Fruit fly (Drosophila melanogaster): ENCODE measurements around the gene CG44574.
A peak's percentile ranks its signal among the peaks of the same experiment; 100 is the strongest.

Gene CG44574

DNA sequence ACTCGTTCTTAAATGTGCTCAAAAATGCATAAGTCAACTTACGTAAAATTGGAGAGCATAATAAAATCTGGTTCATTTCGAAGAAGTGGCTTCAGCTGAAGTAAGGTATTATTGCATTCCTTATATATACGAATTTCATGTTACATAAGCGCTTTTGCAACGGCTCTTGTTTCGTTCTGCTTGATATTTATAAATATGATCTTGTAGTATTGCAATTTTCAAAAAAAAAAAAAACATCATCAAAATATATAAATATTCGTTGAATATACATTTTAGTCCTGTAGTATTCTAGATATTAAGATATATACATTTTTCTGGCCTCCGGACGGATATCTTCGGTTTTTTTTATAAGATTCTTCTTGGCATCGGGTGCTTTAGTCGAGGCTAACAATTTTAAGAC is 10.3 kb downstream of the CG44574 start, which contains the start of gene Acp26Aa:
Gene Acp26Aa (minus strand): TSS at position 101 of the 400 bp plus-strand sequence.
- TF ChIP-seq Dll (optimal IDR thresholded peaks at IDR 0.05) = no peak

DNA sequence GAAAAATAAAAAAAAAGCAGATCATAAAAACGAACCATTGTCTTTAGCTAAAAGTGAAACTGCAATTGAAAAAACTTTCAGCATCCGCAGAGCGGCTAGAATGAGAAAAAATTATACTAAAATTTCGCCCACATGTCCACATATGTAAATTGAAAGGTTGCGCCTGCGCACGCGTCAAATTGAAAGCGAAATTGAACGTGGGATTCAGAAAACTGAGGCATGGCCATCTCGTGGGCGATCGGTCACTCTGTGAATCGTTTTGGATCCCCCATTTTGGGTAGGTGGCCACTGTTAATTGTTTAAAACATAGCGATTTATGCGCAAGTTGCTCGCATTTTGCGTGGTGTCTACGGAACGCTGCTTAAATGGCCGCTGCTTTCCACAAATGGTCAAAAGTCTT is 11.0 kb downstream of the CG44574 start:
- TF ChIP-seq EcR (GFP tag; optimal IDR thresholded peaks at IDR 0.05) = no peak
- no peak for TF ChIP-seq usp (GFP tag; optimal IDR thresholded peaks at IDR 0.05)
- TF ChIP-seq psq (optimal IDR thresholded peaks at IDR 0.05) = no peak
- TF ChIP-seq Dll (optimal IDR thresholded peaks at IDR 0.05) = no peak
- no peak for TF ChIP-seq pan (optimal IDR thresholded peaks at IDR 0.05)
- no peak for TF ChIP-seq CG8478 (optimal IDR thresholded peaks at IDR 0.05)

DNA sequence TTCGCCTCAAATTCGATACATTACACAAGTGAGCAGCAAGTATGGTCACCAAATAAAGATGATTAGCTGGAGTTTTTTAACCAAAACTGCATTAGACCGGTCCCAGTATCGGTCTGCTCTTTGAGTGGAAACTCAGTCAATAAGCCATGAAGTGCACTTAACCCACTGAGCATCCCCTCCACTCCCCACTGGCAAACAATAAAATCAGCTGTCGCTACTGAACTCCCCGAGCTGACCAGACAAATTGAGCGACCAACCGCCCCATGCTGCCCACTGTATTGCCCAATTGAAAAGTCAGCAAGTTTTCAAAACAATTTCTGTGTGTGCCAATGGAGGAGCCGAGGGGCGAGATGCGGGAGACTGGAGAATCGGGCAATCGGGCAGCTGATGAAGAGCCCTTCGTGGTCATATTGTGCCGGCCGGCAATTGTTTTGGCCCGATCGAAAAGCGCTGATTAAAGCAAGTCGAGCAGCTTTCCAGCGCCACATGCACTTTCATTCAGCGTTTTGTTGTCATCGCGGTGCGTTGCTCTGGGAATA is 15.7 kb downstream of the CG44574 start:
- no peak for TF ChIP-seq EcR (GFP tag; optimal IDR thresholded peaks at IDR 0.05)
- TF ChIP-seq psq (optimal IDR thresholded peaks at IDR 0.05) = no peak
- no peak for TF ChIP-seq usp (GFP tag; optimal IDR thresholded peaks at IDR 0.05)
- TF ChIP-seq pan (optimal IDR thresholded peaks at IDR 0.05) = no peak
- TF ChIP-seq Dll (optimal IDR thresholded peaks at IDR 0.05) = no peak
- TF ChIP-seq CG8478 (optimal IDR thresholded peaks at IDR 0.05) = no peak

dm6 chr2L:5901553-5901952 is 18.0 kb downstream of the CG44574 start:
- TF ChIP-seq EcR (GFP tag; optimal IDR thresholded peaks at IDR 0.05) = no peak
- no peak for TF ChIP-seq usp (GFP tag; optimal IDR thresholded peaks at IDR 0.05)
- TF ChIP-seq Dll (optimal IDR thresholded peaks at IDR 0.05) = no peak
- no peak for TF ChIP-seq psq (optimal IDR thresholded peaks at IDR 0.05)
- no peak for TF ChIP-seq CG8478 (optimal IDR thresholded peaks at IDR 0.05)
- no peak for TF ChIP-seq pan (optimal IDR thresholded peaks at IDR 0.05)

DNA sequence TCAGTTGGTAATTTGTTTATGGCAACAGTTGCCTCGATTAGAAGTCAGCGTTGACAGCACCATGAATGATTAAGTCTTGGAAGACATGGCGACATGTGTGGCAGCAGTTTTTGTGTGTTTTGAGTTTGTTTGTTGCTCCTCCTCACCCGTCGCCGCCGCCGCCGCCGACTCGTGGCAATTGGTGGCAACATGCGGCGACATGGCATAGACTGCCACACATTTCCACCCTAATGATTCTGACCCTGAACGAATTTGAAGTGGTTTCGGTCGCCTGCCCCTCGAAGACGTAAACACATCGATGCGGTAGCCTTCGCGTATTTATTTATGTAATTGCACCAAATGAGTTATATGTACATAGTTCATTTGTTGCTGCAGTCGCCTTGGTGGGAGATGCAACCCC is 19.4 kb downstream of the CG44574 start:
- TF ChIP-seq CG8478 (optimal IDR thresholded peaks at IDR 0.05) (no peak), EcR (GFP tag; optimal IDR thresholded peaks at IDR 0.05) (no peak), pan (optimal IDR thresholded peaks at IDR 0.05) (no peak), Dll (optimal IDR thresholded peaks at IDR 0.05) (no peak), usp (GFP tag; optimal IDR thresholded peaks at IDR 0.05) (no peak), psq (optimal IDR thresholded peaks at IDR 0.05) (no peak)

dm6 chr2L:5904585-5904984 is 21.0 kb downstream of the CG44574 start, which contains the start of gene CG9021:
Gene CG9021 (minus strand): TSS chr2L:5904689.
- TF ChIP-seq psq (optimal IDR thresholded peaks at IDR 0.05) (no peak), EcR (GFP tag; optimal IDR thresholded peaks at IDR 0.05) (no peak), usp (GFP tag; optimal IDR thresholded peaks at IDR 0.05) (no peak), pan (optimal IDR thresholded peaks at IDR 0.05) (no peak), CG8478 (optimal IDR thresholded peaks at IDR 0.05) (no peak), Dll (optimal IDR thresholded peaks at IDR 0.05) (no peak)

DNA sequence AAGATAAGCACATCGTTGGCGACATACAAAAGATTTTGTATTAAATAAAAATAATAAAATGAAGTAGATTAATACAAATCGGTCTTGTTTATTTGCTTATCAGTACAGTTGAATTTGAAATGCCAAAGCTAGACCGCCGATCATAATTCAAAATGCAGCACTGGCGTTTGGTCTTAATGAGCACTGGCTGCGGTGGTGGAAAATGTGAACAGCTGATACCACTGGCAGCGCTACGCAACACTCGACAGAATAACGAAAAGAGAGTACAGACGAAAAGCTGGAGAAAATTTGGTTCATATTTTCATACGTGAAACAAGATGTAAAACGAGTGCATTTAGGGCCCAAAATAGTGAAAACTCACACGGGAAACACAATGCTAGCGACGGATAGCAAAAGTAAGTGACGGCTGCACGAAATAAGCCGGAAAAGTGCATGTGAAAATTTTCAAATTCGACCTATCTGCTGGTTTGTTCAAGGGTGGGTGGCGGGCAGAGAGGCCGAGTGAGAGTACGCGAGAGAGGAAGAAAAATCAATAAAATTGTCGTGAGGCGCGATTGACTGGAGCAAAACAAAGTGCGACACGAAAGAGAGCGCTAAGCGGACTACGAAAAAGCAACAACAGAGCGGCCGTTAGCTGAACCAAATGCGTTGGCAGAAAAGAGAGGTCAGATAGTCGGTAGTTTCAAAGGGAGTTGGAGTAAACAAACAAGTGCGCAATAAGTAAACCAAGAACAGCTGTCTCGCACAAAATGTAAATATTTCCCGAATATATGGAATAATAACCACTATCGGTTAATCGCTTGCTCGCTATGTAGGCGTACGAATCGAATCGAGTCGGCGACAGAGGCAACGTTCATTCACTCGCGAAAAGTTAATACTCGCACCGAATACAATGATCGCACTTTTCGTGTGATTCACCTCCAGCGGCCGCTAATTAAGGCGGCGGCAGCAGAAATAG is 23.6 kb downstream of the CG44574 start, which contains the start of gene bchs:
Gene bchs (plus strand): TSS at position 277 of the 958 bp plus-strand sequence.
- TF ChIP-seq usp (GFP tag; optimal IDR thresholded peaks at IDR 0.05) = no peak
- TF ChIP-seq Dll (optimal IDR thresholded peaks at IDR 0.05) = peak; percentile 76
- peak; percentile 42 for TF ChIP-seq psq (optimal IDR thresholded peaks at IDR 0.05)

dm6 chr2L:5910189-5910588 is 26.6 kb downstream of the CG44574 start, which contains the start of gene CG14000:
Gene CG14000 (minus strand): TSS chr2L:5910289.
- TF ChIP-seq usp (GFP tag; optimal IDR thresholded peaks at IDR 0.05) = no peak
- no peak for TF ChIP-seq pan (optimal IDR thresholded peaks at IDR 0.05)
- TF ChIP-seq psq (optimal IDR thresholded peaks at IDR 0.05) = no peak
- TF ChIP-seq Dll (optimal IDR thresholded peaks at IDR 0.05) = no peak
- TF ChIP-seq EcR (GFP tag; optimal IDR thresholded peaks at IDR 0.05) = no peak
- TF ChIP-seq CG8478 (optimal IDR thresholded peaks at IDR 0.05) = no peak

- no peak for TF ChIP-seq psq (optimal IDR thresholded peaks at IDR 0.05)
- no peak for TF ChIP-seq usp (GFP tag; optimal IDR thresholded peaks at IDR 0.05)
- no peak for TF ChIP-seq pan (optimal IDR thresholded peaks at IDR 0.05)
- no peak for TF ChIP-seq EcR (GFP tag; optimal IDR thresholded peaks at IDR 0.05)
- TF ChIP-seq CG8478 (optimal IDR thresholded peaks at IDR 0.05) = no peak
- TF ChIP-seq Dll (optimal IDR thresholded peaks at IDR 0.05) = no peak
These were observed 40.1 kb downstream of the CG44574 start, which contains the start of gene CG9016 for dm6 chr2L:5923603-5924138. Gene CG9016 (minus strand): TSS chr2L:5923653.

DNA sequence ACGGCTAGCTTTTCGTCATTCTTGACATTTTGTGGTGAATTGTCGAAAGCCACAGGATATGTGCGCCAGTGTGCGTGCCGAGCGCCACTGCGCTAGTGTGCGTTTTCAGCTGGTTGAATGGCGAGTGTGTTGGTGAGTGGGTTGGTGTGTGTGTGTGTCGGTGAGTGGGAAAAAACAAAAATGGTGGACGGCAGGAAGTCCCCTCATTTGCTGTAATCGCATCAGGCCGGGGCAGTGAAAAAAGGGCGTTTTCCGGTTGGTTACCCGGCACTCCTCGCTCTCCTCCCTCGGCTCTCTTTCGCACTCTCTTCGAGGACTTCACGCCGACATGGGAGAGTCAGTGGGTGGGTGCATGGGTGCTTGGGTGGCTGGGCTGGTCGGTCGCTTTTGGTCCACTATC is 41.6 kb downstream of the CG44574 start:
- TF ChIP-seq EcR (GFP tag; optimal IDR thresholded peaks at IDR 0.05) (no peak), psq (optimal IDR thresholded peaks at IDR 0.05) (no peak), CG8478 (optimal IDR thresholded peaks at IDR 0.05) (no peak), pan (optimal IDR thresholded peaks at IDR 0.05) (no peak), Dll (optimal IDR thresholded peaks at IDR 0.05) (no peak), usp (GFP tag; optimal IDR thresholded peaks at IDR 0.05) (no peak)

DNA sequence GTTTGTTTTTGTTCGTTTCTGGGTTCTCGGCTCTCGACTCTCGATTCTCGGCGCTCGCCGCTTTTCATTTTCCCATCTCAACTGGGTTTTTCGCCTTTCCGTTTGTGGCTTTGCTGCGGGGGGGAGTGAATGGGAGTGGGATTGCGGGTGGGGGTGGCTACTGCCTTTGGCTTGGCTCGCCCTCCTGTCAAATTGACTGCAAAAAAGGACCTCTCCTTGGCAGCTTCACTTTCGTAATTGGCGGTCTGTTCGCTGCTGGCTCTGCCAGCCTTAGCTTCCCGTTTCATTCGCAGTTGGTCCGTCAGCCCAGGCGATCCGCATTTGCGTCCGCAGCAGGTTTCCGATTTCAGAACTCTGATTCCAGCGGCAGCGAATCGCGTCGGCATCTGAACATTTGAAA is 42.1 kb downstream of the CG44574 start, which contains the start of gene dsf:
Gene dsf (plus strand): TSS at position 301 of the 400 bp plus-strand sequence.
- no peak for TF ChIP-seq EcR (GFP tag; optimal IDR thresholded peaks at IDR 0.05)
- no peak for TF ChIP-seq pan (optimal IDR thresholded peaks at IDR 0.05)
- TF ChIP-seq CG8478 (optimal IDR thresholded peaks at IDR 0.05) = no peak
- TF ChIP-seq psq (optimal IDR thresholded peaks at IDR 0.05) = no peak
- no peak for TF ChIP-seq usp (GFP tag; optimal IDR thresholded peaks at IDR 0.05)
- TF ChIP-seq Dll (optimal IDR thresholded peaks at IDR 0.05) = no peak

- TF ChIP-seq pan (optimal IDR thresholded peaks at IDR 0.05) = no peak
- no peak for TF ChIP-seq CG8478 (optimal IDR thresholded peaks at IDR 0.05)
- no peak for TF ChIP-seq psq (optimal IDR thresholded peaks at IDR 0.05)
- no peak for TF ChIP-seq Dll (optimal IDR thresholded peaks at IDR 0.05)
- TF ChIP-seq EcR (GFP tag; optimal IDR thresholded peaks at IDR 0.05) = no peak
- TF ChIP-seq usp (GFP tag; optimal IDR thresholded peaks at IDR 0.05) = no peak
These were observed 43.8 kb downstream of the CG44574 start for dm6 chr2L:5927363-5927762.
